Worm (Caenorhabditis elegans): ENCODE data around the gene C31C9.9.

C31C9.9 gene

DNA sequence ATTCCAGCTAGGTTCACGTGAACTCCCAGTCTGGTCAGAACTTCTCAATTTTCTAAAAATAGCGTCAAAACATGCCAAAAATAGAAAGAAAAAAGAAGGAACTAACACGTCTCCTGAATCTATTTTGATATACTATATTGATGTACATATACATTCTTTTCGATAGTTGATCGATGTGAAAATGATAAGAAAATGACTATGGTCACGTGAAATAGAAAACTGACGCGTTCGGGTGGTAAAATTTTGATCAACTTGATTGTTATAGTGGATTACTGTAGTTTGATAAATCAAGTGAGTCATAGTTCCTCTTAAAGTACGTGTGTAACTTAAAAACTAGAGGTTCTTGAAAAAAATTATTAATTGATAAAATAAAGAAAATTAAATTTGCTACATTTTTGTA, 9.6 kb downstream of the C31C9.9 start (continued):
- TF ChIP-seq mab-5 (tag; optimal IDR thresholded peaks at IDR 0.05) (no peak), nhr-25 (tag; optimal IDR thresholded peaks at IDR 0.05) (no peak), nhr-12 (tag; optimal IDR thresholded peaks at IDR 0.05) (no peak), snpc-4 (tag; optimal IDR thresholded peaks at IDR 0.05) (no peak), ceh-16 (tag; optimal IDR thresholded peaks at IDR 0.05) (no peak), nhr-129 (tag; optimal IDR thresholded peaks at IDR 0.05) (no peak), C34F6.9 (tag; optimal IDR thresholded peaks at IDR 0.05) (no peak), peb-1 (tag; optimal IDR thresholded peaks at IDR 0.05) (no peak), aly-2 (tag; optimal IDR thresholded peaks at IDR 0.05) (no peak), lin-11 (tag; optimal IDR thresholded peaks at IDR 0.05) (no peak), ama-1 (optimal IDR thresholded peaks at IDR 0.05) (no peak), ztf-4 (tag; optimal IDR thresholded peaks at IDR 0.05) (no peak), nhr-11 (tag; optimal IDR thresholded peaks at IDR 0.05) (no peak), skn-1 (tag; optimal IDR thresholded peaks at IDR 0.05) (no peak), fos-1 (tag; optimal IDR thresholded peaks at IDR 0.05) (peak; percentile 66), lin-13 (GFP tag; optimal IDR thresholded peaks at IDR 0.05) (no peak), nhr-6 (tag; optimal IDR thresholded peaks at IDR 0.05) (no peak), lsy-2 (tag; optimal IDR thresholded peaks at IDR 0.05) (peak in 1 of 2 experiments; percentile 63), mbf-1 (tag; optimal IDR thresholded peaks at IDR 0.05) (no peak)

- TF ChIP-seq dmd-4 (tag; optimal IDR thresholded peaks at IDR 0.05) (no peak), nhr-129 (tag; optimal IDR thresholded peaks at IDR 0.05) (no peak), alr-1 (tag; optimal IDR thresholded peaks at IDR 0.05) (no peak), skn-1 (tag; optimal IDR thresholded peaks at IDR 0.05) (no peak), nhr-21 (tag; optimal IDR thresholded peaks at IDR 0.05) (no peak), nhr-77 (tag; optimal IDR thresholded peaks at IDR 0.05) (no peak), Y55F3AM.14 (GFP tag; optimal IDR thresholded peaks at IDR 0.05) (no peak), elt-1 (tag; optimal IDR thresholded peaks at IDR 0.05) (no peak), snpc-4 (tag; optimal IDR thresholded peaks at IDR 0.05) (no peak), ceh-16 (tag; optimal IDR thresholded peaks at IDR 0.05) (no peak), nhr-25 (tag; optimal IDR thresholded peaks at IDR 0.05) (no peak), sma-9 (GFP tag; optimal IDR thresholded peaks at IDR 0.05) (peak; percentile 85), sma-9 (tag; optimal IDR thresholded peaks at IDR 0.05) (no peak), ztf-1 (GFP tag; conservative IDR thresholded peaks at IDR 0.05) (no peak), sem-4 (tag; optimal IDR thresholded peaks at IDR 0.05) (no peak), ztf-4 (tag; optimal IDR thresholded peaks at IDR 0.05) (no peak), gmeb-1 (tag; optimal IDR thresholded peaks at IDR 0.05) (peak; percentile 28), nhr-12 (tag; optimal IDR thresholded peaks at IDR 0.05) (no peak), fos-1 (tag; optimal IDR thresholded peaks at IDR 0.05) (peak; percentile 90), elt-3 (tag; optimal IDR thresholded peaks at IDR 0.05) (no peak), C34F6.9 (tag; optimal IDR thresholded peaks at IDR 0.05) (no peak), unc-39 (tag; optimal IDR thresholded peaks at IDR 0.05) (no peak), unc-55 (GFP tag; optimal IDR thresholded peaks at IDR 0.05) (no peak), crh-2 (tag; optimal IDR thresholded peaks at IDR 0.05) (peak; percentile 73), ama-1 (optimal IDR thresholded peaks at IDR 0.05) (no peak), sma-3 (GFP tag; optimal IDR thresholded peaks at IDR 0.05) (peak; percentile 38), ZK546.5 (tag; optimal IDR thresholded peaks at IDR 0.05) (no peak), mbf-1 (tag; optimal IDR thresholded peaks at IDR 0.05) (no peak), ztf-11 (tag; optimal IDR thresholded peaks at IDR 0.05) (no peak), nhr-237 (tag; optimal IDR thresholded peaks at IDR 0.05) (no peak), zag-1 (tag; optimal IDR thresholded peaks at IDR 0.05) (no peak), egl-27 (tag; optimal IDR thresholded peaks at IDR 0.05) (peak; percentile 49), mab-5 (tag; optimal IDR thresholded peaks at IDR 0.05) (no peak), R02D3.7 (tag; optimal IDR thresholded peaks at IDR 0.05) (no peak), lin-13 (GFP tag; optimal IDR thresholded peaks at IDR 0.05) (no peak), unc-62 (GFP tag; optimal IDR thresholded peaks at IDR 0.05) (no peak), lin-39 (tag; optimal IDR thresholded peaks at IDR 0.05) (no peak), nhr-23 (tag; optimal IDR thresholded peaks at IDR 0.05) (no peak), lsy-2 (tag; optimal IDR thresholded peaks at IDR 0.05) (peak in 1 of 2 experiments; percentile 37), nhr-10 (tag; optimal IDR thresholded peaks at IDR 0.05) (no peak), aly-2 (tag; optimal IDR thresholded peaks at IDR 0.05) (no peak), mdl-1 (tag; optimal IDR thresholded peaks at IDR 0.05) (no peak), blmp-1 (tag; optimal IDR thresholded peaks at IDR 0.05; ENCODE audit: insufficient read depth) (no peak), peb-1 (tag; optimal IDR thresholded peaks at IDR 0.05) (no peak), ceh-82 (tag; optimal IDR thresholded peaks at IDR 0.05) (no peak)
Measured at ce11 chrII:13664993-13665680, 10.3 kb downstream of the C31C9.9 start.

All from whole organism, L2 larva.